Worm (Caenorhabditis elegans): ENCODE data around the gene C50D2.6.

DNA sequence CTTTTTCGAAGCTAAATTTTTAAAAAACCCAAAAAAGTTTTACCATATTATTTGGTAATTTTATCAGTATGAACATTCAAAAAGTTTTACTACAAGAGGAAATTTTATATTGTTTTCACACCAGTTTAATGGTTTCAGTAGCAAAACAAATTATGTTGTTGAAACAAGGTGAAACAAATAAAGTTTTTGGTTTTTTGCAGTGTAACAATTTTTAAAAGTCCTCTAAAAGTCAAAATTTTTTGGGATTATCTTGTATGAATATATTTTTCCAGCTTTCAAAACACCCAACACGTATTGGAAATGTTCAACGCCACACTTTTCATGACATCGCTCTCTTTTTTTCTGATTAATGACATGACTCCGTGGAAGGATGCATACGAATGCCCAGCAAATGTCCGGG lies 32.7 kb downstream of the C50D2.6 start, which contains the start of gene srt-54:
- TF ChIP-seq T22C8.4 (GFP tag; IDR thresholded peaks at IDR 0.05) (no peak), tab-1 (GFP tag; IDR thresholded peaks at IDR 0.05) (no peak), ref-1 (GFP tag; conservative IDR thresholded peaks at IDR 0.05) (no peak), klf-2 (GFP tag; conservative IDR thresholded peaks at IDR 0.05) (no peak), flt-1 (GFP tag; IDR thresholded peaks at IDR 0.05) (no peak), ztf-29 (GFP tag; IDR thresholded peaks at IDR 0.05) (no peak), med-1 (GFP tag; optimal IDR thresholded peaks at IDR 0.05; ENCODE audit: insufficient read depth) (no peak), cog-1 (tag; optimal IDR thresholded peaks at IDR 0.05) (no peak)

Data from whole organism, midembryonic.